Fruit fly (Drosophila melanogaster) whole organism, prepupa: ENCODE measurements around the gene Ubi-p63E.

Experiments
- Blimp-1 ChIP-seq: fragments of 200-800 bp; sonication (Bioruptor generic); optimal IDR thresholded peaks from 3 replicates; lab custom pipeline; 2017; ENCODE audit warnings: missing biosample characterization, missing genetic modification characterization, mild to moderate bottlenecking, moderate library complexity, missing genetic modification reagents
- CG10669 ChIP-seq: fragments of 200-800 bp; sonication (Bioruptor generic); optimal IDR thresholded peaks from 3 replicates; lab custom pipeline; 2018; ENCODE audit warnings: missing biosample characterization, mild to moderate bottlenecking, missing genetic modification characterization, moderate library complexity
- CG11294 ChIP-seq: fragments of 200-800 bp; sonication (Bioruptor generic); IDR thresholded peaks from 2 replicates; pipeline ENCODE4 v1.3.6; 2022; ENCODE audit warnings: missing biosample characterization, missing genetic modification characterization
- CG11902 ChIP-seq: fragments of 200-800 bp; sonication (Bioruptor generic); optimal IDR thresholded peaks from 3 replicates; lab custom pipeline; 2016; ENCODE audit warnings: missing biosample characterization, missing genetic modification characterization
- CG15336 ChIP-seq: fragments of 200-800 bp; sonication (Bioruptor generic); IDR thresholded peaks from 2 replicates; pipeline ENCODE4 v1.3.6; 2022; ENCODE audit warnings: missing biosample characterization, missing genetic modification characterization
- CG1621 ChIP-seq: fragments of 200-800 bp; sonication (Bioruptor generic); optimal IDR thresholded peaks from 3 replicates; lab custom pipeline; 2018; ENCODE audit warnings: missing biosample characterization, mild to moderate bottlenecking, missing genetic modification characterization
- CG3032 ChIP-seq: fragments of 200-800 bp; optimal IDR thresholded peaks from 2 replicates; lab custom pipeline; 2019; ENCODE audit warnings: missing biosample characterization, mild to moderate bottlenecking, missing genetic modification characterization, moderate library complexity
- CG31627 ChIP-seq: fragments of 200-800 bp; sonication (Bioruptor generic); optimal IDR thresholded peaks from 3 replicates; lab custom pipeline; 2016; ENCODE audit warnings: missing biosample characterization, missing genetic modification characterization
- CG32006 ChIP-seq: fragments of 200-800 bp; sonication (Bioruptor generic); optimal IDR thresholded peaks from 3 replicates; lab custom pipeline; 2017; ENCODE audit warnings: missing biosample characterization, mild to moderate bottlenecking, missing genetic modification characterization
- CG34406 ChIP-seq: fragments of 200-800 bp; sonication (Bioruptor generic); optimal IDR thresholded peaks from 3 replicates; lab custom pipeline; 2016; ENCODE audit warnings: missing biosample characterization, missing genetic modification characterization
- CG3919 ChIP-seq: fragments of 200-800 bp; sonication (Bioruptor generic); optimal IDR thresholded peaks from 3 replicates; lab custom pipeline; 2016; ENCODE audit warnings: missing biosample characterization, missing genetic modification characterization
- CG4318 ChIP-seq: fragments of 200-800 bp; sonication (Bioruptor generic); optimal IDR thresholded peaks from 3 replicates; lab custom pipeline; 2017; ENCODE audit warnings: missing biosample characterization, mild to moderate bottlenecking, missing genetic modification characterization
- CG6163 ChIP-seq: fragments of 200-800 bp; sonication (Bioruptor generic); IDR thresholded peaks from 3 replicates; pipeline ENCODE4 v1.3.6; 2022; ENCODE audit warnings: missing biosample characterization, missing genetic modification characterization
- CG6792 ChIP-seq: fragments of 200-800 bp; sonication (Bioruptor generic); optimal IDR thresholded peaks from 3 replicates; lab custom pipeline; 2016; ENCODE audit warnings: missing biosample characterization, missing genetic modification characterization
- CG6808 ChIP-seq: fragments of 200-800 bp; sonication (Bioruptor generic); optimal IDR thresholded peaks from 3 replicates; lab custom pipeline; 2017; ENCODE audit warnings: missing biosample characterization, missing genetic modification characterization, mild to moderate bottlenecking, moderate library complexity, missing genetic modification reagents
- CG6854 ChIP-seq: fragments of 200-800 bp; sonication (Bioruptor generic); optimal IDR thresholded peaks from 2 replicates; lab custom pipeline; 2017; ENCODE audit warnings: missing biosample characterization, mild to moderate bottlenecking, missing genetic modification characterization
- CG7368 ChIP-seq: fragments of 200-800 bp; sonication (Bioruptor generic); optimal IDR thresholded peaks from 3 replicates; lab custom pipeline; 2016; ENCODE audit warnings: missing biosample characterization, missing genetic modification characterization
- CG8119 ChIP-seq: fragments of 200-800 bp; sonication (Bioruptor generic); IDR thresholded peaks from 3 replicates; pipeline ENCODE4 v1.3.6; 2022; ENCODE audit warnings: missing biosample characterization, missing genetic modification characterization
- CG8319 ChIP-seq: fragments of 200-800 bp; sonication (Bioruptor generic); optimal IDR thresholded peaks from 3 replicates; lab custom pipeline; 2016; ENCODE audit warnings: missing biosample characterization, missing genetic modification characterization
- CG8632 ChIP-seq: fragments of 200-800 bp; sonication (Bioruptor generic); optimal IDR thresholded peaks from 3 replicates; lab custom pipeline; 2016; ENCODE audit warnings: missing biosample characterization, missing genetic modification characterization
- CG9139 ChIP-seq: fragments of 200-800 bp; sonication (Bioruptor generic); optimal IDR thresholded peaks from 3 replicates; lab custom pipeline; 2017; ENCODE audit warnings: missing biosample characterization, mild to moderate bottlenecking, missing genetic modification characterization
- Eip75B ChIP-seq: fragments of 200-800 bp; sonication (Bioruptor generic); optimal IDR thresholded peaks from 3 replicates; lab custom pipeline; 2016; ENCODE audit warnings: missing biosample characterization, missing genetic modification characterization
- Eip78C ChIP-seq: fragments of 200-800 bp; sonication (Bioruptor generic); peaks from one replicate; lab custom pipeline; 2016; ENCODE audit warnings: missing biosample characterization, missing genetic modification characterization
- Eip93F ChIP-seq: fragments of 200-800 bp; sonication (Bioruptor generic); optimal IDR thresholded peaks from 2 replicates; lab custom pipeline; 2016; ENCODE audit warnings: missing biosample characterization, mild to moderate bottlenecking, missing genetic modification characterization
- Ets21C ChIP-seq: fragments of 200-800 bp; sonication (Bioruptor generic); optimal IDR thresholded peaks from 3 replicates; lab custom pipeline; 2016; ENCODE audit warnings: missing biosample characterization, missing genetic modification characterization
- Ets96B ChIP-seq: fragments of 200-800 bp; optimal IDR thresholded peaks from 2 replicates; lab custom pipeline; 2019; ENCODE audit warnings: missing biosample characterization, mild to moderate bottlenecking, missing genetic modification characterization, moderate library complexity
- Gug ChIP-seq: fragments of 200-800 bp; sonication (Bioruptor generic); IDR thresholded peaks from 2 replicates; pipeline ENCODE4 v1.3.6; 2022; ENCODE audit warnings: missing biosample characterization, missing genetic modification characterization
- Hr38 ChIP-seq: sonication (Bioruptor generic); optimal IDR thresholded peaks from 2 replicates; lab custom pipeline; 2016; ENCODE audit warnings: missing biosample characterization, missing genetic modification characterization
- Hr39 ChIP-seq: fragments of 200-800 bp; sonication (Bioruptor generic); optimal IDR thresholded peaks from 2 replicates; lab custom pipeline; 2016; ENCODE audit warnings: missing biosample characterization, missing genetic modification characterization
- Hr4 ChIP-seq: fragments of 200-800 bp; sonication (Bioruptor generic); optimal IDR thresholded peaks from 3 replicates; lab custom pipeline; 2016; ENCODE audit warnings: missing biosample characterization, missing genetic modification characterization
- Met ChIP-seq: fragments of 200-800 bp; sonication (Bioruptor generic); optimal IDR thresholded peaks from 3 replicates; lab custom pipeline; 2016; ENCODE audit warnings: missing biosample characterization, missing genetic modification characterization
- Smox ChIP-seq: fragments of 200-800 bp; sonication (Bioruptor generic); optimal IDR thresholded peaks from 3 replicates; lab custom pipeline; 2016; ENCODE audit warnings: missing biosample characterization, missing genetic modification characterization
- Sox102F ChIP-seq: fragments of 200-800 bp; sonication (Bioruptor generic); optimal IDR thresholded peaks from 2 replicates; lab custom pipeline; 2016; ENCODE audit warnings: missing biosample characterization, mild to moderate bottlenecking, missing genetic modification characterization
- Sox14 ChIP-seq: fragments of 200-800 bp; sonication (Bioruptor generic); optimal IDR thresholded peaks from 3 replicates; lab custom pipeline; 2016; ENCODE audit warnings: missing biosample characterization, missing genetic modification characterization
- Sox15 ChIP-seq: fragments of 200-800 bp; sonication (Bioruptor generic); optimal IDR thresholded peaks from 3 replicates; lab custom pipeline; 2016; ENCODE audit warnings: missing biosample characterization, missing genetic modification characterization
- achi ChIP-seq: fragments of 200-800 bp; sonication (Bioruptor generic); optimal IDR thresholded peaks from 3 replicates; lab custom pipeline; 2016; ENCODE audit warnings: missing biosample characterization, missing genetic modification characterization
- acj6 ChIP-seq: fragments of 200-800 bp; sonication (Bioruptor generic); optimal IDR thresholded peaks from 3 replicates; lab custom pipeline; 2016; ENCODE audit warnings: missing biosample characterization, missing genetic modification characterization
- cyc ChIP-seq: fragments of 200-800 bp; sonication (Bioruptor generic); optimal IDR thresholded peaks from 3 replicates; lab custom pipeline; 2016; ENCODE audit warnings: missing biosample characterization, missing genetic modification characterization
- dac ChIP-seq: fragments of 200-800 bp; sonication (Bioruptor generic); optimal IDR thresholded peaks from 2 replicates; lab custom pipeline; 2017; ENCODE audit warnings: missing biosample characterization, mild to moderate bottlenecking, missing genetic modification characterization
- dsx ChIP-seq: fragments of 200-800 bp; optimal IDR thresholded peaks from 3 replicates; lab custom pipeline; 2019; ENCODE audit warnings: missing biosample characterization, mild to moderate bottlenecking, missing genetic modification characterization, moderate library complexity; ENCODE audit not compliant: poor library complexity, severe bottlenecking
- eg ChIP-seq: fragments of 200-800 bp; sonication (Bioruptor generic); IDR thresholded peaks from 3 replicates; pipeline ENCODE4 v1.3.6; 2022; ENCODE audit warnings: missing biosample characterization, missing genetic modification characterization
- fd59A ChIP-seq: fragments of 200-800 bp; sonication (Bioruptor generic); optimal IDR thresholded peaks from 2 replicates; lab custom pipeline; 2017; ENCODE audit warnings: missing biosample characterization, mild to moderate bottlenecking, missing genetic modification characterization, missing genetic modification reagents
- fkh ChIP-seq: fragments of 200-800 bp; sonication (Bioruptor generic); optimal IDR thresholded peaks from 3 replicates; lab custom pipeline; 2017; ENCODE audit warnings: missing biosample characterization, mild to moderate bottlenecking, missing genetic modification characterization, moderate library complexity
- net ChIP-seq: fragments of 200-800 bp; sonication (Bioruptor generic); optimal IDR thresholded peaks from 3 replicates; lab custom pipeline; 2016; ENCODE audit warnings: missing biosample characterization, missing genetic modification characterization
- pdm3 ChIP-seq: fragments of 200-800 bp; sonication (Bioruptor generic); optimal IDR thresholded peaks from 3 replicates; lab custom pipeline; 2016; ENCODE audit warnings: missing biosample characterization, missing genetic modification characterization
- ss ChIP-seq, 2 experiments: fragments of 200-800 bp; sonication (Bioruptor generic); optimal IDR thresholded peaks; 2 replicates in 1 of 2; 3 replicates in 1 of 2; lab custom pipeline; 2017 to 2018; ENCODE audit warnings: mild to moderate bottlenecking in 2 of 2, missing biosample characterization in 2 of 2, missing genetic modification characterization in 2 of 2, moderate library complexity in 1 of 2
- svp ChIP-seq: fragments of 200-800 bp; sonication (Bioruptor generic); peaks from one replicate; lab custom pipeline; 2016; ENCODE audit warnings: missing biosample characterization, missing genetic modification characterization
- topi ChIP-seq: fragments of 200-800 bp; sonication (Bioruptor generic); optimal IDR thresholded peaks from 3 replicates; lab custom pipeline; 2016; ENCODE audit warnings: missing biosample characterization, missing genetic modification characterization
- vri ChIP-seq: fragments of 200-800 bp; sonication (Bioruptor generic); optimal IDR thresholded peaks from 3 replicates; lab custom pipeline; 2016; ENCODE audit warnings: missing biosample characterization, mild to moderate bottlenecking, missing genetic modification characterization

Gene Ubi-p63E

DNA sequence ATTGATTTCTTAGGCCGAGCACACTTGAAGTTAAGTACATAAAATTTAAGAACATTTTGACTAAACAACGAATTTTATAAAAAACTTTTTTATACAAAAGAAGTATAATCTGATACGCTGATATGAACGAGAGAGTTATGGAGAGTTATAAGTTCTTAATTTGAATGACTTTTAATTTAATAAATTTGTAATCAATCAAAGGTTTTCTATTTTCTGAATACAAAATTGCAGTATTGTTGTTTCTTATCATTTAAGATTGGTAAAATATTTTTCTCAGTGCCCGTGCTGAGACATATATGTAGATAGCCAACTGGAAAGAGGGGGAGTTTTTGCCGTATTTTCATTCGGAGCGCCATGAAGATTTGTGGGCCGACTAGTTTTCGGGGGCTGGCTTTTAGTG, 29.9 kb downstream of the Ubi-p63E start:
- TF ChIP-seq CG6163 (GFP tag; lab: Robert Waterston, UW), result no peak
- TF ChIP-seq Eip78C, result no peak
- peak; percentile 27 for TF ChIP-seq Hr4 (GFP tag; lab: Kevin White, UChicago)
- TF ChIP-seq Blimp-1, result no peak
- no peak for TF ChIP-seq dac (GFP tag; lab: Kevin White, UChicago)
- TF ChIP-seq CG32006 (GFP tag; lab: Kevin White, UChicago), result peak; percentile 63
- TF ChIP-seq CG15336 (GFP tag; lab: Robert Waterston, UW), result peak; percentile 46
- TF ChIP-seq CG4318, result peak; percentile 8

DNA sequence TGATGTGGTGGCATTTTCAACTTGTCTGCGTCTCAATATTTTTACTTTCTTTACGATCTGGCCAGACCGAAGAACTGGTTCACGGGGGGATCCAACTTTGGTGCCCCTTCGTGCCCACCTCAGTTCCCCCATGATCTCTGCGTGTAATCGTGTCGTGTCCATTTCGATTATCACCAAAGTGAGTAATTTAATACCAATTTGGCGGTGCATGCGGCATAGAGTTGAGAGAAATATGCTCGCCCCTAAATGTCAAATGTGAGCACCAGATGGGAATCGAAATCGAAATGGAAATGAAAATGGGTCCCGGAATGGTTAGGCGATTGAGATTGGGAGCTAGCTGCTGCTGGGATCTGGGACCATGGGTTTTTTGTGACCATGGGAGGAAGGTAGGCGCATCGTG, 31.7 kb downstream of the Ubi-p63E start:
- TF ChIP-seq Sox102F (GFP tag; lab: Kevin White, UChicago) (no peak), CG8319 (GFP tag; lab: Kevin White, UChicago) (no peak), Hr39 (GFP tag; lab: Kevin White, UChicago) (no peak)

DNA sequence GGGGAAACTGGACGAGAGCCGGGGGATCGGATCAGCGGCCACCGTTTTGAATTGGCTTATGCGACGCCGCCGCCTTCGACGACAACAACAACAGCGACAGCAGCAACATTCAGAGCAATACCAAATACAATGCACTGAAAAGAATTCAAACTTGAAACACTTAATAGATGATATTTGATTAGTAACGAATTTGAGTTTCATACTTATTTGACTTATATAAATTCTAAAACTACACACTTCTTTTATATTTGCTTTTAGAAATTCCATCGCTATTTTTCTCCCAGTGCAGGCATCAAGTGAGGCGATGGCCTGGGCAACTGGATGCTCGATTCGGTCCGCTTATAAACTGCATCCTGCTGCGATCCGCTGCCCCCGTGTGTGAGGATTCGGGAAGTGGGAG, 35.0 kb downstream of the Ubi-p63E start:
- TF ChIP-seq CG31627 (GFP tag; lab: Kevin White, UChicago), result peak; percentile 72
- peak; percentile 16 for TF ChIP-seq CG7368 (GFP tag; lab: Kevin White, UChicago)
- peak; percentile 52 for TF ChIP-seq net
- peak; percentile 63 for TF ChIP-seq Smox (GFP tag; lab: Kevin White, UChicago)
- TF ChIP-seq CG6854 (GFP tag; lab: Kevin White, UChicago), result no peak
- peak; percentile 50 for TF ChIP-seq CG6808 (GFP tag; lab: Kevin White, UChicago)
- peak; percentile 58 for TF ChIP-seq pdm3 (GFP tag; lab: Kevin White, UChicago)
- TF ChIP-seq CG11902, result no peak
- TF ChIP-seq CG11294 (GFP tag; lab: Robert Waterston, UW), result no peak
- TF ChIP-seq CG1621 (tag; lab: Kevin White, UChicago), result peak; percentile 61
- peak; percentile 68 for TF ChIP-seq Eip75B (GFP tag; lab: Kevin White, UChicago)
- TF ChIP-seq eg, result peak; percentile 63
- peak; percentile 66 for TF ChIP-seq topi (GFP tag; lab: Kevin White, UChicago)
- TF ChIP-seq CG10669 (GFP tag; lab: Kevin White, UChicago), result peak; percentile 52
- TF ChIP-seq CG34406 (GFP tag; lab: Kevin White, UChicago), result peak; percentile 53
- peak; percentile 14 for TF ChIP-seq Eip93F
- peak; percentile 41 for TF ChIP-seq Ets21C (GFP tag; lab: Kevin White, UChicago)
- peak; percentile 61 for TF ChIP-seq vri (GFP tag; lab: Kevin White, UChicago)
- peak; percentile 73 for TF ChIP-seq dsx (GFP tag; lab: Kevin White, UChicago)
- peak; percentile 59 for TF ChIP-seq fd59A
- TF ChIP-seq CG9139 (GFP tag; lab: Kevin White, UChicago), result peak; percentile 10
- peak; percentile 32 to 68 for TF ChIP-seq ss (GFP tag; optimal IDR thresholded peaks at IDR 0.05; lab: Kevin White, UChicago)
- peak; percentile 71 for TF ChIP-seq CG3032 (tag; lab: Kevin White, UChicago)
- TF ChIP-seq achi (GFP tag; lab: Kevin White, UChicago), result peak; percentile 64
- no peak for TF ChIP-seq fkh (GFP tag; lab: Kevin White, UChicago)
- peak; percentile 55; the same call in 1 of the 2 replicates for TF ChIP-seq Gug
- peak; percentile 90 for TF ChIP-seq svp
- TF ChIP-seq CG32006 (GFP tag; lab: Kevin White, UChicago), result peak; percentile 59
- peak; percentile 37 for TF ChIP-seq CG8632 (GFP tag; lab: Kevin White, UChicago)
- TF ChIP-seq Sox14 (GFP tag; lab: Kevin White, UChicago), result peak; percentile 51
- TF ChIP-seq CG6163 (GFP tag; lab: Robert Waterston, UW), result peak; percentile 82
- peak; percentile 71 for TF ChIP-seq CG8119 (GFP tag; lab: Robert Waterston, UW)
- TF ChIP-seq Eip78C, result peak; percentile 91
- TF ChIP-seq Hr38 (GFP tag; lab: Kevin White, UChicago), result no peak
- TF ChIP-seq CG3919 (GFP tag; lab: Kevin White, UChicago), result peak; percentile 68
- peak; percentile 64 for TF ChIP-seq Hr4 (GFP tag; lab: Kevin White, UChicago)
- TF ChIP-seq Sox15, result peak; percentile 37
- peak; percentile 69 for TF ChIP-seq acj6
- TF ChIP-seq CG6792, result peak; percentile 62
- peak; percentile 72 for TF ChIP-seq cyc (GFP tag; lab: Kevin White, UChicago)
- TF ChIP-seq Met (GFP tag; lab: Kevin White, UChicago), result peak; percentile 76
- peak; percentile 60 for TF ChIP-seq Ets96B (tag; lab: Kevin White, UChicago)
